Fruit fly (Drosophila melanogaster) whole organism: ENCODE data around the gene NimB2.

Source experiments
- EcR ChIP-seq, 2 experiments: fragments of >200 bp; optimal IDR thresholded peaks; 2 replicates each; lab custom pipeline; 2017; ENCODE audit warnings: missing biosample characterization in 2 of 2, missing genetic modification characterization in 2 of 2, missing genetic modification reagents in 2 of 2
- psq ChIP-seq: fragments of >200 bp; optimal IDR thresholded peaks from 2 replicates; lab custom pipeline; 2017

dm6 chr2L:13947476-13947875, 19.3 kb downstream of the NimB2 start, which contains the start of gene Vajk3:
- TF ChIP-seq EcR (GFP tag; optimal IDR thresholded peaks at IDR 0.05; lab: Kevin White, UChicago) (no peak), psq (lab: Kevin White, UChicago) (no peak)
